Worm (Caenorhabditis elegans) whole organism, midembryonic: Measurements from ENCODE around the gene C31H2.14.
A peak's percentile ranks its signal among the peaks of the same experiment; 100 is the strongest.

ENCODE experiments used
- cog-1 ChIP-seq: sonication (generic microtip); optimal IDR thresholded peaks from 2 replicates; lab custom pipeline; 2016; ENCODE audit warnings: missing genetic modification characterization, missing compliant biosample characterization
- flt-1 ChIP-seq: fragments of 200-800 bp; sonication (Bioruptor generic); IDR thresholded peaks from 2 replicates; pipeline ENCODE4 v1.3.6; 2022; ENCODE audit warnings: missing genetic modification characterization, missing compliant biosample characterization
- med-1 ChIP-seq: sonication (generic microtip); optimal IDR thresholded peaks from 2 replicates; lab custom pipeline; 2017; ENCODE audit warnings: missing genetic modification characterization, mild to moderate bottlenecking, missing compliant biosample characterization, antibody characterized with exemption, missing genetic modification reagents; ENCODE audit not compliant: insufficient read depth
- ref-1 ChIP-seq: fragments of 200-800 bp; sonication (Bioruptor generic); conservative IDR thresholded peaks from 2 replicates; pipeline ENCODE4 v1.3.6; 2022; ENCODE audit warnings: missing genetic modification reagents, missing genetic modification characterization, missing compliant biosample characterization
- ztf-23 ChIP-seq: fragments of 200-800 bp; sonication (Bioruptor generic); IDR thresholded peaks from 2 replicates; pipeline ENCODE4 v1.3.6; 2022; ENCODE audit warnings: missing genetic modification reagents, missing genetic modification characterization, missing compliant biosample characterization

ce11 chrX:5122791-5123414 lies 25.1 kb upstream of the C31H2.14 start:
- no peak for TF ChIP-seq ref-1 (GFP tag; lab: Robert Waterston, UW)
- TF ChIP-seq cog-1 (tag; lab: Kevin White, UChicago), result no peak
- TF ChIP-seq ztf-23 (GFP tag; lab: Robert Waterston, UW), result no peak
- TF ChIP-seq med-1 (GFP tag; lab: Kevin White, UChicago), result no peak
- 0 out of 2 replicates have a peak, but pooled peaks have one; percentile 21 for TF ChIP-seq flt-1 (GFP tag; lab: Robert Waterston, UW)
